Fruit fly (Drosophila melanogaster) whole organism, prepupa: ENCODE data around the gene CG32683.

Experiments
- Blimp-1 ChIP-seq: fragments of 200-800 bp; sonication (Bioruptor generic); optimal IDR thresholded peaks from 3 replicates; lab custom pipeline; 2017; ENCODE audit warnings: missing biosample characterization, missing genetic modification characterization, mild to moderate bottlenecking, moderate library complexity, missing genetic modification reagents
- CG10631 ChIP-seq: fragments of 200-800 bp; sonication (Bioruptor generic); optimal IDR thresholded peaks from 2 replicates; lab custom pipeline; 2016; ENCODE audit warnings: missing biosample characterization, missing genetic modification characterization
- CG11294 ChIP-seq: fragments of 200-800 bp; sonication (Bioruptor generic); IDR thresholded peaks from 2 replicates; pipeline ENCODE4 v1.3.6; 2022; ENCODE audit warnings: missing biosample characterization, missing genetic modification characterization
- CG11762 ChIP-seq: fragments of 200-800 bp; sonication (Bioruptor generic); optimal IDR thresholded peaks from 3 replicates; lab custom pipeline; 2016; ENCODE audit warnings: missing biosample characterization, missing genetic modification characterization; ENCODE audit not compliant: insufficient read depth
- CG31627 ChIP-seq: fragments of 200-800 bp; sonication (Bioruptor generic); optimal IDR thresholded peaks from 3 replicates; lab custom pipeline; 2016; ENCODE audit warnings: missing biosample characterization, missing genetic modification characterization
- CG32006 ChIP-seq: fragments of 200-800 bp; sonication (Bioruptor generic); optimal IDR thresholded peaks from 3 replicates; lab custom pipeline; 2017; ENCODE audit warnings: missing biosample characterization, mild to moderate bottlenecking, missing genetic modification characterization
- CG34406 ChIP-seq: fragments of 200-800 bp; sonication (Bioruptor generic); optimal IDR thresholded peaks from 3 replicates; lab custom pipeline; 2016; ENCODE audit warnings: missing biosample characterization, missing genetic modification characterization
- CG3919 ChIP-seq: fragments of 200-800 bp; sonication (Bioruptor generic); optimal IDR thresholded peaks from 3 replicates; lab custom pipeline; 2016; ENCODE audit warnings: missing biosample characterization, missing genetic modification characterization
- CG6163 ChIP-seq: fragments of 200-800 bp; sonication (Bioruptor generic); IDR thresholded peaks from 3 replicates; pipeline ENCODE4 v1.3.6; 2022; ENCODE audit warnings: missing biosample characterization, missing genetic modification characterization
- CG6276 ChIP-seq: fragments of 200-800 bp; sonication (Bioruptor generic); optimal IDR thresholded peaks from 2 replicates; lab custom pipeline; 2017; ENCODE audit warnings: missing biosample characterization, mild to moderate bottlenecking, missing genetic modification characterization
- CG6808 ChIP-seq: fragments of 200-800 bp; sonication (Bioruptor generic); optimal IDR thresholded peaks from 3 replicates; lab custom pipeline; 2017; ENCODE audit warnings: missing biosample characterization, missing genetic modification characterization, mild to moderate bottlenecking, moderate library complexity, missing genetic modification reagents
- CG6854 ChIP-seq: fragments of 200-800 bp; sonication (Bioruptor generic); optimal IDR thresholded peaks from 2 replicates; lab custom pipeline; 2017; ENCODE audit warnings: missing biosample characterization, mild to moderate bottlenecking, missing genetic modification characterization
- CG7368 ChIP-seq: fragments of 200-800 bp; sonication (Bioruptor generic); optimal IDR thresholded peaks from 3 replicates; lab custom pipeline; 2016; ENCODE audit warnings: missing biosample characterization, missing genetic modification characterization
- CG8119 ChIP-seq: fragments of 200-800 bp; sonication (Bioruptor generic); IDR thresholded peaks from 3 replicates; pipeline ENCODE4 v1.3.6; 2022; ENCODE audit warnings: missing biosample characterization, missing genetic modification characterization
- CG8319 ChIP-seq: fragments of 200-800 bp; sonication (Bioruptor generic); optimal IDR thresholded peaks from 3 replicates; lab custom pipeline; 2016; ENCODE audit warnings: missing biosample characterization, missing genetic modification characterization
- CG8632 ChIP-seq: fragments of 200-800 bp; sonication (Bioruptor generic); optimal IDR thresholded peaks from 3 replicates; lab custom pipeline; 2016; ENCODE audit warnings: missing biosample characterization, missing genetic modification characterization
- CG9139 ChIP-seq: fragments of 200-800 bp; sonication (Bioruptor generic); optimal IDR thresholded peaks from 3 replicates; lab custom pipeline; 2017; ENCODE audit warnings: missing biosample characterization, mild to moderate bottlenecking, missing genetic modification characterization
- Eip75B ChIP-seq: fragments of 200-800 bp; sonication (Bioruptor generic); optimal IDR thresholded peaks from 3 replicates; lab custom pipeline; 2016; ENCODE audit warnings: missing biosample characterization, missing genetic modification characterization
- Eip78C ChIP-seq: fragments of 200-800 bp; sonication (Bioruptor generic); peaks from one replicate; lab custom pipeline; 2016; ENCODE audit warnings: missing biosample characterization, missing genetic modification characterization
- Ets96B ChIP-seq: fragments of 200-800 bp; optimal IDR thresholded peaks from 2 replicates; lab custom pipeline; 2019; ENCODE audit warnings: missing biosample characterization, mild to moderate bottlenecking, missing genetic modification characterization, moderate library complexity
- Gug ChIP-seq: fragments of 200-800 bp; sonication (Bioruptor generic); IDR thresholded peaks from 2 replicates; pipeline ENCODE4 v1.3.6; 2022; ENCODE audit warnings: missing biosample characterization, missing genetic modification characterization
- Hr38 ChIP-seq: sonication (Bioruptor generic); optimal IDR thresholded peaks from 2 replicates; lab custom pipeline; 2016; ENCODE audit warnings: missing biosample characterization, missing genetic modification characterization
- Hr4 ChIP-seq: fragments of 200-800 bp; sonication (Bioruptor generic); optimal IDR thresholded peaks from 3 replicates; lab custom pipeline; 2016; ENCODE audit warnings: missing biosample characterization, missing genetic modification characterization
- Lpt ChIP-seq: fragments of 200-800 bp; sonication (Bioruptor generic); optimal IDR thresholded peaks from 3 replicates; lab custom pipeline; 2016; ENCODE audit warnings: missing biosample characterization, missing genetic modification characterization
- OdsH ChIP-seq: fragments of 200-800 bp; sonication (Bioruptor generic); optimal IDR thresholded peaks from 3 replicates; lab custom pipeline; 2016; ENCODE audit warnings: missing biosample characterization, missing genetic modification characterization
- Smox ChIP-seq: fragments of 200-800 bp; sonication (Bioruptor generic); optimal IDR thresholded peaks from 3 replicates; lab custom pipeline; 2016; ENCODE audit warnings: missing biosample characterization, missing genetic modification characterization
- Sox102F ChIP-seq: fragments of 200-800 bp; sonication (Bioruptor generic); optimal IDR thresholded peaks from 2 replicates; lab custom pipeline; 2016; ENCODE audit warnings: missing biosample characterization, mild to moderate bottlenecking, missing genetic modification characterization
- Sox14 ChIP-seq: fragments of 200-800 bp; sonication (Bioruptor generic); optimal IDR thresholded peaks from 3 replicates; lab custom pipeline; 2016; ENCODE audit warnings: missing biosample characterization, missing genetic modification characterization
- Sox15 ChIP-seq: fragments of 200-800 bp; sonication (Bioruptor generic); optimal IDR thresholded peaks from 3 replicates; lab custom pipeline; 2016; ENCODE audit warnings: missing biosample characterization, missing genetic modification characterization
- achi ChIP-seq: fragments of 200-800 bp; sonication (Bioruptor generic); optimal IDR thresholded peaks from 3 replicates; lab custom pipeline; 2016; ENCODE audit warnings: missing biosample characterization, missing genetic modification characterization
- acj6 ChIP-seq: fragments of 200-800 bp; sonication (Bioruptor generic); optimal IDR thresholded peaks from 3 replicates; lab custom pipeline; 2016; ENCODE audit warnings: missing biosample characterization, missing genetic modification characterization
- dsx ChIP-seq: fragments of 200-800 bp; optimal IDR thresholded peaks from 3 replicates; lab custom pipeline; 2019; ENCODE audit warnings: missing biosample characterization, mild to moderate bottlenecking, missing genetic modification characterization, moderate library complexity; ENCODE audit not compliant: poor library complexity, severe bottlenecking
- eg ChIP-seq: fragments of 200-800 bp; sonication (Bioruptor generic); IDR thresholded peaks from 3 replicates; pipeline ENCODE4 v1.3.6; 2022; ENCODE audit warnings: missing biosample characterization, missing genetic modification characterization
- esn ChIP-seq: fragments of 200-800 bp; sonication (Bioruptor generic); optimal IDR thresholded peaks from 2 replicates; lab custom pipeline; 2016; ENCODE audit warnings: missing biosample characterization, mild to moderate bottlenecking, missing genetic modification characterization, moderate library complexity
- fd59A ChIP-seq: fragments of 200-800 bp; sonication (Bioruptor generic); optimal IDR thresholded peaks from 2 replicates; lab custom pipeline; 2017; ENCODE audit warnings: missing biosample characterization, mild to moderate bottlenecking, missing genetic modification characterization, missing genetic modification reagents
- fkh ChIP-seq: fragments of 200-800 bp; sonication (Bioruptor generic); optimal IDR thresholded peaks from 3 replicates; lab custom pipeline; 2017; ENCODE audit warnings: missing biosample characterization, mild to moderate bottlenecking, missing genetic modification characterization, moderate library complexity
- lz ChIP-seq: fragments of 200-800 bp; sonication (Bioruptor generic); optimal IDR thresholded peaks from 3 replicates; lab custom pipeline; 2016; ENCODE audit warnings: missing biosample characterization, missing genetic modification characterization
- pdm3 ChIP-seq: fragments of 200-800 bp; sonication (Bioruptor generic); optimal IDR thresholded peaks from 3 replicates; lab custom pipeline; 2016; ENCODE audit warnings: missing biosample characterization, missing genetic modification characterization
- salr ChIP-seq, 2 experiments: fragments of 200-800 bp; sonication (Bioruptor generic); optimal IDR thresholded peaks; 3 replicates each; lab custom pipeline; 2016 to 2018; ENCODE audit warnings: missing biosample characterization in 2 of 2, missing genetic modification characterization in 2 of 2, mild to moderate bottlenecking in 1 of 2
- spab ChIP-seq: fragments of 200-800 bp; sonication (Bioruptor generic); optimal IDR thresholded peaks from 2 replicates; lab custom pipeline; 2017; ENCODE audit warnings: missing biosample characterization, mild to moderate bottlenecking, missing genetic modification characterization, missing genetic modification reagents
- svp ChIP-seq: fragments of 200-800 bp; sonication (Bioruptor generic); peaks from one replicate; lab custom pipeline; 2016; ENCODE audit warnings: missing biosample characterization, missing genetic modification characterization

CG32683 gene

DNA sequence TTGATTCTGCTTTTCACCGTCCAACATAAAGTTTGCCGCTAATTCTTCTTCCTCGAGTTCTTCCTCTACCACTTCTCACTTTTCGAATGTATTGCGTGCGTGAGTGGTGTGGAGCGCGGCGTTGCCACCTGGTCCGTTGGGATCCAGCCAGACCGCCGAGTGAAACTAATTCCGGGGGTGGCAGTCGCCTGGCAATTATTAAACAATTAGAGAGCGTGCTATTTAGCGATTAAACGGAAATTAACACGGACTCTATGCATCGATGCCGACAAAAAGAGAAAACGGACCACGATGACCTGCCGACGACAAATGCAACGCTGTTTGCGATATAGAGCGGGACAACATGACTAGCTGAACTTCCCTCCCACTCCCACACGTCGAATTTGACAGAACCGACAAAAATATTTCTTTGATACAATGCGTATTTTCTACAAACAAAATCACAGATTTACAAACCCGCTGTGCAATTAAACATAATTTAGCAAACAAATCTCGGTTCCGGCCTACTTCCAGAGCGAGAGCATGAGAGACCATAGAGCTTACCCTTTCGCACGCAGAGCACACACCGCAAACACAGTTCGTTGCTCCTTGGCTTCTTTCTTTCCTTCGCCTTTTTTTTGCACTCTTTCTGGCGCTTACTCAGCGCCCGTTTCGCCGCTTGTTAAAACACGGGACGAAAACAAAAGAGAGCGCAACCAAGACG is 19.0 kb upstream of the CG32683 start, which contains the start of gene CG2889 (continued):
- no peak for TF ChIP-seq fd59A
- TF ChIP-seq Lpt (GFP tag; lab: Kevin White, UChicago), result no peak
- TF ChIP-seq CG8119 (GFP tag; lab: Robert Waterston, UW), result no peak
- TF ChIP-seq CG7368 (GFP tag; lab: Kevin White, UChicago), result peak; percentile 10
- peak; percentile 38 for TF ChIP-seq Sox14
- peak; percentile 19 for TF ChIP-seq lz (GFP tag; lab: Kevin White, UChicago)
- TF ChIP-seq CG8319 (GFP tag; lab: Kevin White, UChicago), result no peak
- TF ChIP-seq acj6, result no peak
- no peak for TF ChIP-seq Gug (GFP tag; lab: Robert Waterston, UW)

DNA sequence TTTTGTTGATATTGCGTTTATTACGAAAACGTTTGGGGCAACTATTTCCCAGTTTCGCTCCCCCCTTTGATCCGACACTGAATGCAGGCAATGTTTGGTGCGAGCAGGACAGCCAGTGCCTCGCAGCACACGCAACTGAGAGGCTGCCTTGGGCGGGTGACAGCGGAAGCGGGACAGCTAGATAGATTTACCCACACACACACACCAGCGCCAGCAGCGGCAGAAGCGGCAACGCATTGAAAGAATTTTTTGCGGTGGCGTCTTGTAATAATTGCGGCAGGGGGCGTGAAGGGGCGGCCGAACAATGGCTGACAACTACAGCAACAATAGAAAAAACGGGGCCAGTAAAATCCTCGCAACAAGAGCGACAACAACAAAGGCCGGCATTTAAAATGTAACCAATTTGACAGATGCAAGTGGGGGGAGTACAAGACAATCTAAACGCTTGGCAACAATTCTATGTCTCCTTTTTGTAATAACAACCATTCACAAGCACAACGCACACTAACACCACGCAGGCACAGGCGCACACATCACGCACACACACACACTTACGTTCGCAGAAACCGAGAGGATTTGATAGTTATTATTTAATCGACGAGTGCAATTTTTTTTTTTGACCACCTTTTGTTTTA is 18.0 kb upstream of the CG32683 start:
- peak; percentile 19 for TF ChIP-seq Lpt (GFP tag; lab: Kevin White, UChicago)
- no peak for TF ChIP-seq CG11762 (GFP tag; lab: Kevin White, UChicago)
- TF ChIP-seq Hr38 (GFP tag; lab: Kevin White, UChicago), result no peak
- TF ChIP-seq esn (GFP tag; lab: Kevin White, UChicago), result no peak
- TF ChIP-seq eg (GFP tag; lab: Robert Waterston, UW), result 0 out of 3 replicates have a peak, but pooled peaks have one; percentile 36
- TF ChIP-seq dsx (GFP tag; lab: Kevin White, UChicago), result peak; percentile 30
- peak; percentile 76 for TF ChIP-seq Sox14
- TF ChIP-seq CG6163 (GFP tag; lab: Robert Waterston, UW), result 0 out of 3 replicates have a peak, but pooled peaks have one; percentile 7
- TF ChIP-seq CG6854, result peak; percentile 6
- TF ChIP-seq Blimp-1, result no peak
- TF ChIP-seq CG10631 (GFP tag; lab: Kevin White, UChicago), result no peak
- TF ChIP-seq spab (GFP tag; lab: Kevin White, UChicago), result no peak
- TF ChIP-seq Eip78C (GFP tag; lab: Kevin White, UChicago), result peak; percentile 65
- TF ChIP-seq CG3919 (GFP tag; lab: Kevin White, UChicago), result no peak

DNA sequence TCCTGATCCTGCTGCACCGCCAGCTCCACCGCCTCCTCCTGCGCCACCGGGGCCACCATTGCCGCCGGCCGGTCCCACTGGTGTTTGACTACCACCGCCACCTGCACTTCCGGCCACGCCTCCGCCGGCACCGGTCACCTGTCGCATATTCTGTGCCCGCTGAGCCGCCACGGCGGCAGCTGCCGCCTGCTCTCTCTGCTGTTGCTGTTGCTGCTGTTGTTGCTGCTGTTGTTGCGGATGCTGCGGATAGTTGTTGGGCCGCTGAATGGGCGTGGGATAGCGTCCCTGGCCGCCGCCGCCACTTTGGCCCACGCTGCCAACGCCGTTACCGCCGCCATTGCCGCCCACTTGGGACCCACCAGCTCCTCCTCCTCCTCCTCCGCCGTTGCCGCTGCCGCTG is 9.8 kb upstream of the CG32683 start:
- TF ChIP-seq eg (GFP tag; lab: Robert Waterston, UW) (no peak), spab (GFP tag; lab: Kevin White, UChicago) (no peak), OdsH (GFP tag; lab: Kevin White, UChicago) (no peak), Eip78C (GFP tag; lab: Kevin White, UChicago) (no peak)

DNA sequence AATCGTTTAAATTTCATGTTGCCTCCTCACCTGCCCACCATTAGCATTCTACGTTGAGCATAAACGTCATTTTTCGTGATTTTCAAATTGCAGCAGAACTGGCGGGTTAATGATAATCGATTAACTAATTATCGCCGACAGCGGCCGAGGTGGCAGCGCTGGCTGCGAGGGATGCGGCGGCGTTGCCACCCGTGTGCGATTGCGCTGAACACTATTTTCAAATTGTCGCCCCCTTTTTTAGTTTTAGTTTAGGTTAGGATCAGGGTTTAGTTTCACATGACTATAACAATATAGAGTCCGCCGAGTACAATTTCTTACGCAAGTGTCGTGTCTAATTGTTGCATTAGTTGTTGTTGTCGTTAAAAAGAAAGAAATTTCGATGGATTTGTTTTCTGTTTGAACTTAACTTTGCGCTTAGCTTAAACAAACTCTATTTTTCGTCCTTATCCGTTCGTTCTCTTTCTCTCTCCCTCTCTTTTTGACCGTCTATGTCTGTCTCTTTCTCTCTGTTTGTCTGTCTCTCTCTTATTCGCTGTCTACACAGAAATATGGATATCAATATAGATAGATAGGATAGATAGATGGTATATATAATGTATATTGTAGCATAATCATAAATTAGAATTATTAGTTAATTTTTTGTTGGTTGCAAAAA is 8.5 kb upstream of the CG32683 start:
- no peak for TF ChIP-seq pdm3
- TF ChIP-seq Smox (GFP tag; lab: Kevin White, UChicago), result no peak
- TF ChIP-seq CG6854, result no peak
- no peak for TF ChIP-seq CG32006
- no peak for TF ChIP-seq fkh (GFP tag; lab: Kevin White, UChicago)
- TF ChIP-seq Sox102F, result no peak
- no peak for TF ChIP-seq Hr4
- 0 out of 3 replicates have a peak, but pooled peaks have one; percentile 25 for TF ChIP-seq CG6163 (GFP tag; lab: Robert Waterston, UW)
- TF ChIP-seq CG6808 (GFP tag; lab: Kevin White, UChicago), result no peak
- TF ChIP-seq esn (GFP tag; lab: Kevin White, UChicago), result peak; percentile 28
- TF ChIP-seq CG11294 (GFP tag; lab: Robert Waterston, UW), result no peak
- no peak for TF ChIP-seq spab (GFP tag; lab: Kevin White, UChicago)
- no peak for TF ChIP-seq salr (GFP tag; optimal IDR thresholded peaks at IDR 0.05; lab: Kevin White, UChicago)
- TF ChIP-seq lz (GFP tag; lab: Kevin White, UChicago), result no peak
- no peak for TF ChIP-seq Sox15 (GFP tag; lab: Kevin White, UChicago)
- no peak for TF ChIP-seq svp (GFP tag; lab: Kevin White, UChicago)
- no peak for TF ChIP-seq CG34406 (GFP tag; lab: Kevin White, UChicago)
- no peak for TF ChIP-seq Ets96B (tag; lab: Kevin White, UChicago)
- TF ChIP-seq CG8632 (GFP tag; lab: Kevin White, UChicago), result no peak
- TF ChIP-seq CG11762 (GFP tag; lab: Kevin White, UChicago), result no peak
- peak; percentile 15 for TF ChIP-seq CG31627
- peak; percentile 77 for TF ChIP-seq achi (GFP tag; lab: Kevin White, UChicago)
- TF ChIP-seq OdsH (GFP tag; lab: Kevin White, UChicago), result no peak
- TF ChIP-seq CG8319 (GFP tag; lab: Kevin White, UChicago), result no peak
- no peak for TF ChIP-seq Eip75B (GFP tag; lab: Kevin White, UChicago)
- peak; percentile 45 for TF ChIP-seq Eip78C (GFP tag; lab: Kevin White, UChicago)
- no peak for TF ChIP-seq CG6276
- TF ChIP-seq CG9139, result no peak
- no peak for TF ChIP-seq CG3919 (GFP tag; lab: Kevin White, UChicago)
- TF ChIP-seq eg (GFP tag; lab: Robert Waterston, UW), result no peak; the same call in 2 of the 3 replicates
